Worm (Caenorhabditis elegans) whole organism, L2 larva: ENCODE measurements around the gene K07F5.16.

Experiments used
- C34F6.9 ChIP-seq: fragments of 150-350 bp; optimal IDR thresholded peaks from 2 replicates; lab custom pipeline; 2014; ENCODE audit warnings: missing biosample characterization, missing genetic modification characterization
- F13H6.1 ChIP-seq: sonication (generic microtip); optimal IDR thresholded peaks from 2 replicates; lab custom pipeline; 2016; ENCODE audit warnings: missing genetic modification characterization, missing compliant biosample characterization
- R02D3.7 ChIP-seq: fragments of 150-350 bp; optimal IDR thresholded peaks from 2 replicates; lab custom pipeline; 2014; ENCODE audit warnings: missing biosample characterization, missing genetic modification characterization
- alr-1 ChIP-seq: fragments of 150-350 bp; optimal IDR thresholded peaks from 2 replicates; lab custom pipeline; 2014; ENCODE audit warnings: missing biosample characterization, missing genetic modification characterization
- aly-2 ChIP-seq: fragments of 150-350 bp; optimal IDR thresholded peaks from 2 replicates; lab custom pipeline; 2014; ENCODE audit warnings: missing biosample characterization, missing genetic modification characterization
- ama-1 ChIP-seq: fragments of 150-350 bp; optimal IDR thresholded peaks from 2 replicates; lab custom pipeline; 2018; ENCODE audit warnings: inconsistent platforms
- blmp-1 ChIP-seq: sonication (generic microtip); optimal IDR thresholded peaks from 2 replicates; lab custom pipeline; 2017; ENCODE audit warnings: missing genetic modification characterization, mild to moderate bottlenecking, missing compliant biosample characterization, antibody characterized with exemption, moderate library complexity; ENCODE audit not compliant: insufficient read depth
- ceh-16 ChIP-seq: fragments of 150-350 bp; optimal IDR thresholded peaks from 2 replicates; lab custom pipeline; 2014; ENCODE audit warnings: missing biosample characterization, missing genetic modification characterization
- ceh-82 ChIP-seq: fragments of 150-350 bp; optimal IDR thresholded peaks from 2 replicates; lab custom pipeline; 2014; ENCODE audit warnings: missing biosample characterization, missing genetic modification characterization
- crh-2 ChIP-seq: sonication (generic microtip); optimal IDR thresholded peaks from 2 replicates; lab custom pipeline; 2017; ENCODE audit warnings: missing biosample characterization, missing genetic modification characterization
- elt-1 ChIP-seq: fragments of 150-350 bp; optimal IDR thresholded peaks from 2 replicates; lab custom pipeline; 2014; ENCODE audit warnings: missing biosample characterization, missing genetic modification characterization
- elt-3 ChIP-seq: sonication (generic microtip); optimal IDR thresholded peaks from 2 replicates; lab custom pipeline; 2017; ENCODE audit warnings: missing biosample characterization, missing genetic modification characterization
- fos-1 ChIP-seq: fragments of 150-350 bp; optimal IDR thresholded peaks from 2 replicates; lab custom pipeline; 2014; ENCODE audit warnings: missing biosample characterization, missing genetic modification characterization
- gmeb-1 ChIP-seq: fragments of 150-350 bp; optimal IDR thresholded peaks from 2 replicates; lab custom pipeline; 2014; ENCODE audit warnings: missing biosample characterization, missing genetic modification characterization
- lsy-2 ChIP-seq, 2 experiments: fragments of 150-350 bp in 1 of 2; sonication (generic microtip) in 1 of 2; optimal IDR thresholded peaks; 2 replicates each; lab custom pipeline; 2014 to 2017; ENCODE audit warnings: missing biosample characterization in 2 of 2, missing genetic modification characterization in 2 of 2
- mab-5 ChIP-seq: fragments of 150-350 bp; optimal IDR thresholded peaks from 2 replicates; lab custom pipeline; 2014; ENCODE audit warnings: missing biosample characterization, missing genetic modification characterization
- mbf-1 ChIP-seq: sonication (generic microtip); optimal IDR thresholded peaks from 2 replicates; lab custom pipeline; 2017; ENCODE audit warnings: missing biosample characterization, missing genetic modification characterization
- mdl-1 ChIP-seq, 2 experiments: fragments of 150-350 bp in 1 of 2; sonication (generic microtip) in 1 of 2; optimal IDR thresholded peaks; 2 replicates each; lab custom pipeline; 2017; ENCODE audit warnings: missing biosample characterization in 2 of 2, missing genetic modification characterization in 2 of 2
- nhr-10 ChIP-seq: sonication (generic microtip); optimal IDR thresholded peaks from 2 replicates; lab custom pipeline; 2017; ENCODE audit warnings: missing biosample characterization, missing genetic modification characterization
- nhr-12 ChIP-seq: fragments of 150-350 bp; optimal IDR thresholded peaks from 2 replicates; lab custom pipeline; 2014; ENCODE audit warnings: missing biosample characterization, missing genetic modification characterization
- nhr-129 ChIP-seq: fragments of 150-350 bp; optimal IDR thresholded peaks from 2 replicates; lab custom pipeline; 2014; ENCODE audit warnings: missing biosample characterization, missing genetic modification characterization
- nhr-21 ChIP-seq: fragments of 150-350 bp; optimal IDR thresholded peaks from 2 replicates; lab custom pipeline; 2014; ENCODE audit warnings: missing biosample characterization, missing genetic modification characterization
- nhr-23 ChIP-seq: fragments of 150-350 bp; optimal IDR thresholded peaks from 2 replicates; lab custom pipeline; 2014; ENCODE audit warnings: missing biosample characterization, missing genetic modification reagents, missing genetic modification characterization
- nhr-237 ChIP-seq: fragments of 150-350 bp; optimal IDR thresholded peaks from 2 replicates; lab custom pipeline; 2014; ENCODE audit warnings: missing biosample characterization, missing genetic modification characterization
- nhr-25 ChIP-seq: fragments of 150-350 bp; sonication (generic microtip); optimal IDR thresholded peaks from 3 replicates; lab custom pipeline; 2014; ENCODE audit warnings: missing biosample characterization, missing genetic modification characterization
- nhr-6 ChIP-seq: fragments of 150-350 bp; optimal IDR thresholded peaks from 2 replicates; lab custom pipeline; 2014; ENCODE audit warnings: missing biosample characterization, missing genetic modification characterization
- nhr-77 ChIP-seq: fragments of 150-350 bp; optimal IDR thresholded peaks from 2 replicates; lab custom pipeline; 2014; ENCODE audit warnings: missing biosample characterization, missing genetic modification characterization
- sem-4 ChIP-seq: fragments of 150-350 bp; optimal IDR thresholded peaks from 2 replicates; lab custom pipeline; 2014; ENCODE audit warnings: missing biosample characterization, missing genetic modification reagents, missing genetic modification characterization
- skn-1 ChIP-seq: sonication (generic microtip); optimal IDR thresholded peaks from 2 replicates; lab custom pipeline; 2017; ENCODE audit warnings: missing biosample characterization, missing genetic modification characterization
- sma-9 ChIP-seq, 2 experiments: fragments of 150-350 bp in 1 of 2; sonication (generic microtip) in 1 of 2; optimal IDR thresholded peaks; 2 replicates each; lab custom pipeline; 2014 to 2016; ENCODE audit warnings: missing genetic modification characterization in 2 of 2, mild to moderate bottlenecking in 1 of 2, missing biosample characterization in 1 of 2, missing compliant biosample characterization in 1 of 2, missing genetic modification reagents in 1 of 2, moderate library complexity in 1 of 2
- snpc-4 ChIP-seq: fragments of 150-350 bp; optimal IDR thresholded peaks from 2 replicates; lab custom pipeline; 2014; ENCODE audit warnings: missing biosample characterization, missing genetic modification characterization
- unc-39 ChIP-seq: fragments of 150-350 bp; optimal IDR thresholded peaks from 2 replicates; lab custom pipeline; 2014; ENCODE audit warnings: missing biosample characterization, missing genetic modification characterization
- unc-62 ChIP-seq: fragments of 150-350 bp; optimal IDR thresholded peaks from 2 replicates; lab custom pipeline; 2014; ENCODE audit warnings: missing biosample characterization, missing genetic modification reagents, missing genetic modification characterization
- zag-1 ChIP-seq: fragments of 150-350 bp; optimal IDR thresholded peaks from 2 replicates; lab custom pipeline; 2014; ENCODE audit warnings: missing biosample characterization, missing genetic modification characterization
- ztf-1 ChIP-seq: fragments of 200-800 bp; sonication (Bioruptor generic); conservative IDR thresholded peaks from 2 replicates; pipeline ENCODE4 v1.3.6; 2022; ENCODE audit warnings: missing genetic modification characterization, missing compliant biosample characterization
- ztf-4 ChIP-seq: fragments of 150-350 bp; optimal IDR thresholded peaks from 2 replicates; lab custom pipeline; 2014; ENCODE audit warnings: missing biosample characterization, missing genetic modification characterization

The K07F5.16 gene

ce11 chrIV:9843760-9844159 lies 20.2 kb upstream of the K07F5.16 start, which contains the start of gene nspd-2:
Gene nspd-2 (plus strand): TSS chrIV:9844060.
- TF ChIP-seq fos-1 (tag; lab: Kevin White, UChicago), result no peak
- TF ChIP-seq snpc-4 (tag; lab: Kevin White, UChicago), result no peak
- no peak for TF ChIP-seq nhr-10 (tag; lab: Kevin White, UChicago)
- no peak for TF ChIP-seq nhr-129 (tag; lab: Kevin White, UChicago)
- no peak for TF ChIP-seq zag-1 (tag; lab: Kevin White, UChicago)
- no peak for TF ChIP-seq ztf-1
- TF ChIP-seq unc-62 (GFP tag; lab: Kevin White, UChicago), result no peak
- TF ChIP-seq, all 48 proteins: peak for 0

- no peak for TF ChIP-seq gmeb-1 (tag; lab: Kevin White, UChicago)
- TF ChIP-seq ztf-4 (tag; lab: Kevin White, UChicago), result no peak
- no peak for TF ChIP-seq C34F6.9
- TF ChIP-seq nhr-21 (tag; lab: Kevin White, UChicago), result no peak
- no peak for TF ChIP-seq aly-2 (tag; lab: Kevin White, UChicago)
- TF ChIP-seq unc-39, result no peak
- no peak for TF ChIP-seq nhr-237 (tag; lab: Kevin White, UChicago)
- TF ChIP-seq F13H6.1 (tag; lab: Kevin White, UChicago), result no peak
These were observed 17.3 kb upstream of the K07F5.16 start, which contains the start of gene K07F5.6 for ce11 chrIV:9846574-9846973. Gene K07F5.6 (minus strand): TSS chrIV:9846674.

ce11 chrIV:9848075-9848474 lies 15.8 kb upstream of the K07F5.16 start, which contains the start of gene K07F5.7:
Gene K07F5.7 (minus strand): TSS chrIV:9848175.
- no peak for TF ChIP-seq nhr-6 (tag; lab: Kevin White, UChicago)
- no peak for TF ChIP-seq nhr-23 (tag; lab: Kevin White, UChicago)
- no peak for TF ChIP-seq skn-1 (tag; lab: Kevin White, UChicago)
- no peak for TF ChIP-seq nhr-12
- TF ChIP-seq ztf-1, result no peak
- no peak for TF ChIP-seq mdl-1 (tag; optimal IDR thresholded peaks at IDR 0.05; lab: Kevin White, UChicago)
- TF ChIP-seq C34F6.9, result no peak
- no peak for TF ChIP-seq elt-3 (tag; lab: Kevin White, UChicago)
- TF ChIP-seq crh-2 (tag; lab: Kevin White, UChicago), result no peak
- no peak for TF ChIP-seq lsy-2 (tag; optimal IDR thresholded peaks at IDR 0.05; lab: Kevin White, UChicago)
- no peak for TF ChIP-seq R02D3.7
- TF ChIP-seq snpc-4 (tag; lab: Kevin White, UChicago), result no peak
- TF ChIP-seq sma-9 (GFP tag; optimal IDR thresholded peaks at IDR 0.05; lab: Kevin White, UChicago), result no peak
- TF ChIP-seq sma-9 (tag; optimal IDR thresholded peaks at IDR 0.05; lab: Kevin White, UChicago), result no peak
- TF ChIP-seq ceh-16 (tag; lab: Kevin White, UChicago), result no peak

- TF ChIP-seq sem-4 (tag; lab: Kevin White, UChicago) (no peak), nhr-25 (no peak), aly-2 (tag; lab: Kevin White, UChicago) (no peak), mbf-1 (no peak), nhr-6 (tag; lab: Kevin White, UChicago) (no peak), sma-9 (GFP tag; optimal IDR thresholded peaks at IDR 0.05; lab: Kevin White, UChicago) (no peak), sma-9 (tag; optimal IDR thresholded peaks at IDR 0.05; lab: Kevin White, UChicago) (no peak), blmp-1 (tag; lab: Kevin White, UChicago) (no peak), crh-2 (tag; lab: Kevin White, UChicago) (no peak), nhr-77 (tag; lab: Kevin White, UChicago) (no peak), nhr-129 (tag; lab: Kevin White, UChicago) (no peak), ceh-82 (tag; lab: Kevin White, UChicago) (no peak), mab-5 (no peak), elt-1 (no peak), alr-1 (tag; lab: Kevin White, UChicago) (no peak), skn-1 (tag; lab: Kevin White, UChicago) (no peak)
These were observed 14.3 kb upstream of the K07F5.16 start, which contains the start of gene K07F5.8 for ce11 chrIV:9849624-9850023. Gene K07F5.8 (minus strand): TSS chrIV:9849724.

- no peak for TF ChIP-seq nhr-10 (tag; lab: Kevin White, UChicago)
- no peak for TF ChIP-seq sem-4 (tag; lab: Kevin White, UChicago)
- no peak for TF ChIP-seq crh-2 (tag; lab: Kevin White, UChicago)
- TF ChIP-seq ama-1, result no peak
- TF ChIP-seq fos-1 (tag; lab: Kevin White, UChicago), result no peak
These were observed 13.0 kb upstream of the K07F5.16 start, which contains the start of gene ssp-10 for ce11 chrIV:9850931-9851330. Gene ssp-10 (minus strand): TSS chrIV:9851031.
